Worm (Caenorhabditis elegans) whole organism, late embryonic: Measurements from ENCODE around the gene cpna-2.

Experiments
- C08G9.2 ChIP-seq: sonication (generic microtip); optimal IDR thresholded peaks from 2 replicates; lab custom pipeline; 2016; ENCODE audit warnings: mild to moderate bottlenecking, missing genetic modification characterization, moderate library complexity, missing compliant biosample characterization
- K09A11.1 ChIP-seq: sonication (generic microtip); optimal IDR thresholded peaks from 2 replicates; lab custom pipeline; 2017; ENCODE audit warnings: antibody characterized with exemption, mild to moderate bottlenecking, missing genetic modification characterization, missing compliant biosample characterization; ENCODE audit not compliant: insufficient read depth
- Y22D7AL.16 ChIP-seq: sonication (generic microtip); optimal IDR thresholded peaks from 2 replicates; lab custom pipeline; 2016; ENCODE audit warnings: missing genetic modification characterization, missing compliant biosample characterization
- ceh-14 ChIP-seq: sonication (generic microtip); optimal IDR thresholded peaks from 2 replicates; lab custom pipeline; 2016; ENCODE audit warnings: missing genotype, missing genetic modification characterization, missing compliant biosample characterization
- ceh-2 ChIP-seq: sonication (generic microtip); optimal IDR thresholded peaks from 2 replicates; lab custom pipeline; 2016; ENCODE audit warnings: missing genotype, missing genetic modification characterization, missing compliant biosample characterization
- ceh-24 ChIP-seq: sonication (generic microtip); optimal IDR thresholded peaks from 2 replicates; lab custom pipeline; 2016; ENCODE audit warnings: mild to moderate bottlenecking, missing genetic modification characterization, missing compliant biosample characterization
- ceh-6 ChIP-seq: fragments of 200-800 bp; sonication (Bioruptor generic); optimal IDR thresholded peaks from 2 replicates; lab custom pipeline; 2018; ENCODE audit warnings: mild to moderate bottlenecking, missing genetic modification characterization, missing compliant biosample characterization
- ceh-9 ChIP-seq: sonication (generic microtip); optimal IDR thresholded peaks from 2 replicates; lab custom pipeline; 2016; ENCODE audit warnings: mild to moderate bottlenecking, missing genetic modification characterization, inconsistent platforms, missing compliant biosample characterization
- elt-2 ChIP-seq: sonication (generic microtip); optimal IDR thresholded peaks from 2 replicates; lab custom pipeline; 2016; ENCODE audit warnings: missing genetic modification reagents, missing genetic modification characterization, missing compliant biosample characterization
- elt-4 ChIP-seq: sonication (generic microtip); optimal IDR thresholded peaks from 2 replicates; lab custom pipeline; 2016; ENCODE audit warnings: missing genetic modification characterization, missing compliant biosample characterization
- fax-1 ChIP-seq: sonication (generic microtip); optimal IDR thresholded peaks from 2 replicates; lab custom pipeline; 2016; ENCODE audit warnings: missing genotype, missing genetic modification characterization, missing compliant biosample characterization
- fkh-10 ChIP-seq: fragments of 150-350 bp; optimal IDR thresholded peaks from 2 replicates; lab custom pipeline; 2014; ENCODE audit warnings: missing biosample characterization, missing genetic modification reagents, missing genetic modification characterization
- fkh-6 ChIP-seq: sonication (generic microtip); optimal IDR thresholded peaks from 2 replicates; lab custom pipeline; 2016; ENCODE audit warnings: missing genetic modification characterization, missing compliant biosample characterization
- gmeb-2 ChIP-seq: sonication (generic microtip); optimal IDR thresholded peaks from 2 replicates; lab custom pipeline; 2016; ENCODE audit warnings: missing genetic modification characterization, inconsistent platforms, missing compliant biosample characterization
- hlh-13 ChIP-seq: fragments of 200-800 bp; sonication (Bioruptor generic); optimal IDR thresholded peaks from 2 replicates; lab custom pipeline; 2018; ENCODE audit warnings: mild to moderate bottlenecking, missing genetic modification characterization, missing compliant biosample characterization
- hlh-6 ChIP-seq: sonication (generic microtip); optimal IDR thresholded peaks from 2 replicates; lab custom pipeline; 2016; ENCODE audit warnings: missing genotype, missing genetic modification characterization, missing compliant biosample characterization
- hlh-8 ChIP-seq: sonication (generic microtip); optimal IDR thresholded peaks from 2 replicates; lab custom pipeline; 2016; ENCODE audit warnings: missing genotype, missing genetic modification characterization, missing compliant biosample characterization
- lim-6 ChIP-seq: sonication (generic microtip); optimal IDR thresholded peaks from 2 replicates; lab custom pipeline; 2016; ENCODE audit warnings: missing genetic modification characterization, missing compliant biosample characterization
- lin-11 ChIP-seq: fragments of 200-800 bp; sonication (Bioruptor generic); optimal IDR thresholded peaks from 2 replicates; lab custom pipeline; 2018; ENCODE audit warnings: mild to moderate bottlenecking, missing genetic modification characterization, missing compliant biosample characterization
- madf-2 ChIP-seq: sonication (generic microtip); optimal IDR thresholded peaks from 2 replicates; lab custom pipeline; 2017; ENCODE audit warnings: missing genetic modification characterization, missing compliant biosample characterization
- nfya-1 ChIP-seq: sonication (generic microtip); optimal IDR thresholded peaks from 2 replicates; lab custom pipeline; 2017; ENCODE audit warnings: missing genetic modification characterization, mild to moderate bottlenecking, missing compliant biosample characterization, antibody characterized with exemption, moderate library complexity
- nhr-232 ChIP-seq: sonication (generic microtip); optimal IDR thresholded peaks from 2 replicates; lab custom pipeline; 2016; ENCODE audit warnings: missing genetic modification characterization, missing compliant biosample characterization
- pat-9 ChIP-seq: fragments of 200-800 bp; sonication (Bioruptor generic); optimal IDR thresholded peaks from 2 replicates; lab custom pipeline; 2018; ENCODE audit warnings: mild to moderate bottlenecking, missing genetic modification characterization, moderate library complexity, missing compliant biosample characterization
- pha-2 ChIP-seq: sonication (generic microtip); optimal IDR thresholded peaks from 2 replicates; lab custom pipeline; 2017; ENCODE audit warnings: mild to moderate bottlenecking, missing genetic modification characterization, missing compliant biosample characterization
- pha-4 ChIP-seq: fragments of 150-350 bp; optimal IDR thresholded peaks from 2 replicates; lab custom pipeline; 2018; ENCODE audit warnings: missing biosample characterization, missing genetic modification reagents, missing genetic modification characterization
- pqm-1 ChIP-seq: sonication (generic microtip); optimal IDR thresholded peaks from 2 replicates; lab custom pipeline; 2016; ENCODE audit warnings: missing genetic modification characterization, missing compliant biosample characterization
- ref-2 ChIP-seq: sonication (generic microtip); optimal IDR thresholded peaks from 2 replicates; lab custom pipeline; 2016; ENCODE audit warnings: missing genetic modification characterization, missing compliant biosample characterization
- rnt-1 ChIP-seq: sonication (generic microtip); optimal IDR thresholded peaks from 2 replicates; lab custom pipeline; 2016; ENCODE audit warnings: missing genetic modification characterization, missing compliant biosample characterization
- sdc-2 ChIP-seq: sonication (generic microtip); optimal IDR thresholded peaks from 2 replicates; lab custom pipeline; 2016; ENCODE audit warnings: missing genotype, missing genetic modification characterization, missing compliant biosample characterization
- tbx-7 ChIP-seq: sonication (generic microtip); optimal IDR thresholded peaks from 2 replicates; lab custom pipeline; 2016; ENCODE audit warnings: missing genotype, missing genetic modification characterization, missing compliant biosample characterization
- unc-42 ChIP-seq: sonication (generic microtip); optimal IDR thresholded peaks from 2 replicates; lab custom pipeline; 2016; ENCODE audit warnings: missing genotype, missing genetic modification characterization, missing compliant biosample characterization
- zip-5 ChIP-seq: sonication (generic microtip); optimal IDR thresholded peaks from 2 replicates; lab custom pipeline; 2016; ENCODE audit warnings: missing genetic modification characterization, missing compliant biosample characterization

The cpna-2 gene

DNA sequence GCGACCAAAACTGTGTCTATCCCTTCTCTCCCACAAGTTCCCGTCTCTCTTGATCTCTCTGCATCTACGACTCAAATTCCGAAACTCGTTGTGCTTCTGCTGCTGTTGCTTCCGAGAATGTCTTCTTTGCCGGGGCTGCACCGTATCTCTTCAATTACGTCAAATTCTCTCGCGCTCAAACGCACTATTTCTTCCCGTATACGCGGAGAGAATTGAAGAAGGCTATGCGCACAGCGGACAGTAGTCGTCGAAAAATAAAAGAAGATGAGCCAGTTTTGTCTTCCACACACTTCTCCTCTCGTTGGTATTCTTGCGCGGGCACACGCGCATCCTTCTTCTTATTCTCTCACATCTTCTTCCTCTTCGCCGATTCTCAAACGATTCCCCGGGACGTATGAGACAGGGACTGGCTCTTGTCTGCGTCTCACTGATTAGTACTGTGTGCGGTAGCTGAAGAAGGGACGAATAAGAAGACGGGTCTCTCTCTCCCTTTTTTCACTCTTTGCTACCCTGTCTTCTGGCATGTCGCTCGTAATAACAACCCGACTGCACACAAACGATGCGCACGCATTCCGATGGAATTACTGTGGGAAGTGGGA, 48.3 kb upstream of the cpna-2 start (continued):
- no peak for TF ChIP-seq pha-4
- no peak for TF ChIP-seq fax-1
- peak; percentile 37 for TF ChIP-seq ceh-14
- no peak for TF ChIP-seq fkh-6 (tag; lab: Kevin White, UChicago)
- TF ChIP-seq gmeb-2 (tag; lab: Kevin White, UChicago) = no peak
- TF ChIP-seq zip-5 (tag; lab: Kevin White, UChicago) = no peak
- TF ChIP-seq unc-42 (tag; lab: Kevin White, UChicago) = peak; percentile 29
- TF ChIP-seq nfya-1 (tag; lab: Kevin White, UChicago) = peak; percentile 27
- no peak for TF ChIP-seq K09A11.1 (tag; lab: Kevin White, UChicago)
- TF ChIP-seq ceh-2 (tag; lab: Kevin White, UChicago) = no peak
- no peak for TF ChIP-seq elt-4 (tag; lab: Kevin White, UChicago)
- TF ChIP-seq tbx-7 (tag; lab: Kevin White, UChicago) = no peak
- TF ChIP-seq hlh-6 (tag; lab: Kevin White, UChicago) = peak; percentile 19
- TF ChIP-seq Y22D7AL.16 (tag; lab: Kevin White, UChicago) = no peak
- peak; percentile 7 for TF ChIP-seq madf-2 (tag; lab: Kevin White, UChicago)
- TF ChIP-seq elt-2 (tag; lab: Kevin White, UChicago) = peak; percentile 9
- TF ChIP-seq nhr-232 (tag; lab: Kevin White, UChicago) = no peak
- TF ChIP-seq ceh-24 (tag; lab: Kevin White, UChicago) = no peak
- no peak for TF ChIP-seq rnt-1 (tag; lab: Kevin White, UChicago)

- TF ChIP-seq ceh-2 (tag; lab: Kevin White, UChicago) = no peak
- TF ChIP-seq zip-5 (tag; lab: Kevin White, UChicago) = no peak
- no peak for TF ChIP-seq elt-2 (tag; lab: Kevin White, UChicago)
- no peak for TF ChIP-seq ceh-6 (GFP tag; lab: Kevin White, UChicago)
- no peak for TF ChIP-seq ceh-14
- peak; percentile 34 for TF ChIP-seq C08G9.2 (tag; lab: Kevin White, UChicago)
- TF ChIP-seq fkh-10 (GFP tag; lab: Kevin White, UChicago) = no peak
- TF ChIP-seq nfya-1 (tag; lab: Kevin White, UChicago) = no peak
- peak; percentile 40 for TF ChIP-seq ref-2 (tag; lab: Kevin White, UChicago)
Measured at ce11 chrII:7678512-7678911, 46.2 kb upstream of the cpna-2 start.

- TF ChIP-seq elt-2 (tag; lab: Kevin White, UChicago) = no peak
- TF ChIP-seq pha-2 (tag; lab: Kevin White, UChicago) = no peak
- peak; percentile 35 for TF ChIP-seq ref-2 (tag; lab: Kevin White, UChicago)
- no peak for TF ChIP-seq elt-4 (tag; lab: Kevin White, UChicago)
- TF ChIP-seq, all 69 proteins: peak for 1
Measured at ce11 chrII:7679499-7680012, 45.1 kb upstream of the cpna-2 start.

ce11 chrII:7681898-7682297, 42.8 kb upstream of the cpna-2 start, which contains the start of gene lin-26:
TSS of gene lin-26 (plus strand) at chrII:7682198.
- TF ChIP-seq hlh-13 (GFP tag; lab: Kevin White, UChicago) = no peak
- TF ChIP-seq hlh-8 (tag; lab: Kevin White, UChicago) = no peak
- no peak for TF ChIP-seq elt-4 (tag; lab: Kevin White, UChicago)

ce11 chrII:7682488-7682887, 42.2 kb upstream of the cpna-2 start:
- TF ChIP-seq pqm-1 (tag; lab: Kevin White, UChicago) (no peak), sdc-2 (tag; lab: Kevin White, UChicago) (no peak), pat-9 (tag; lab: Kevin White, UChicago) (no peak), lin-11 (tag; lab: Kevin White, UChicago) (no peak), lim-6 (no peak), ceh-9 (tag; lab: Kevin White, UChicago) (no peak), pha-2 (tag; lab: Kevin White, UChicago) (no peak)
